Worm (Caenorhabditis elegans) whole organism, L3 larva: ENCODE results near the gene F08D12.2.

Source experiments
- R02D3.7 ChIP-seq: fragments of 150-350 bp; optimal IDR thresholded peaks from 2 replicates; lab custom pipeline; 2014; ENCODE audit warnings: missing biosample characterization, missing genetic modification characterization
- ZK546.5 ChIP-seq: sonication (generic microtip); optimal IDR thresholded peaks from 2 replicates; lab custom pipeline; 2017; ENCODE audit warnings: missing biosample characterization, missing genetic modification characterization
- aly-2 ChIP-seq: fragments of 150-350 bp; optimal IDR thresholded peaks from 2 replicates; lab custom pipeline; 2014; ENCODE audit warnings: missing biosample characterization, missing genetic modification characterization
- ama-1 ChIP-seq: fragments of 150-350 bp; optimal IDR thresholded peaks from 2 replicates; lab custom pipeline; 2018
- ceh-16 ChIP-seq: sonication (generic microtip); optimal IDR thresholded peaks from 2 replicates; lab custom pipeline; 2017; ENCODE audit warnings: missing biosample characterization, missing genetic modification characterization
- ceh-28 ChIP-seq: fragments of 150-350 bp; optimal IDR thresholded peaks from 2 replicates; lab custom pipeline; 2014; ENCODE audit warnings: missing biosample characterization, missing genetic modification reagents, missing genetic modification characterization
- ceh-82 ChIP-seq: fragments of 150-350 bp; optimal IDR thresholded peaks from 2 replicates; lab custom pipeline; 2014; ENCODE audit warnings: missing biosample characterization, missing genetic modification characterization
- ceh-9 ChIP-seq: sonication (generic microtip); optimal IDR thresholded peaks from 2 replicates; lab custom pipeline; 2018; ENCODE audit warnings: missing biosample characterization, missing genetic modification characterization
- daf-12 ChIP-seq: fragments of 150-350 bp; optimal IDR thresholded peaks from 2 replicates; lab custom pipeline; 2014; ENCODE audit warnings: missing biosample characterization, missing genetic modification reagents, missing genetic modification characterization
- egl-27 ChIP-seq: sonication (generic microtip); optimal IDR thresholded peaks from 4 replicates; lab custom pipeline; 2017; ENCODE audit warnings: missing biosample characterization, missing genetic modification reagents, missing genetic modification characterization
- egl-5 ChIP-seq: fragments of 150-350 bp; optimal IDR thresholded peaks from 2 replicates; lab custom pipeline; 2017; ENCODE audit warnings: missing biosample characterization, missing genetic modification reagents, missing genetic modification characterization, inconsistent platforms
- elt-1 ChIP-seq: fragments of 150-350 bp; optimal IDR thresholded peaks from 2 replicates; lab custom pipeline; 2014; ENCODE audit warnings: missing biosample characterization, missing genetic modification characterization
- elt-2 ChIP-seq: sonication (generic microtip); optimal IDR thresholded peaks from 2 replicates; lab custom pipeline; 2016; ENCODE audit warnings: missing genetic modification reagents, mild to moderate bottlenecking, missing genetic modification characterization, missing compliant biosample characterization
- elt-3 ChIP-seq, 3 experiments: fragments of 150-350 bp in 1 of 3; sonication (generic microtip) in 2 of 3; optimal IDR thresholded peaks; 2 replicates in 2 of 3; 4 replicates in 1 of 3; lab custom pipeline; 2014 to 2017; ENCODE audit warnings: missing biosample characterization in 3 of 3, missing genetic modification characterization in 3 of 3
- eor-1 ChIP-seq, 2 experiments: fragments of 150-350 bp; optimal IDR thresholded peaks; 2 replicates each; lab custom pipeline; 2014 to 2018; ENCODE audit warnings: missing biosample characterization in 2 of 2, missing genetic modification characterization in 2 of 2
- fkh-10 ChIP-seq: sonication (generic microtip); optimal IDR thresholded peaks from 2 replicates; lab custom pipeline; 2017; ENCODE audit warnings: missing biosample characterization, missing genetic modification reagents, missing genetic modification characterization
- fkh-2 ChIP-seq: fragments of 150-350 bp; optimal IDR thresholded peaks from 2 replicates; lab custom pipeline; 2014; ENCODE audit warnings: missing biosample characterization, missing genetic modification reagents, missing genetic modification characterization
- fos-1 ChIP-seq: fragments of 150-350 bp; optimal IDR thresholded peaks from 2 replicates; lab custom pipeline; 2014; ENCODE audit warnings: missing biosample characterization, missing genetic modification characterization
- hmg-11 ChIP-seq: sonication (generic microtip); optimal IDR thresholded peaks from 2 replicates; lab custom pipeline; 2016; ENCODE audit warnings: missing genetic modification characterization, missing compliant biosample characterization
- jun-1 ChIP-seq: fragments of 150-350 bp; optimal IDR thresholded peaks from 2 replicates; lab custom pipeline; 2014; ENCODE audit warnings: missing biosample characterization, missing genetic modification reagents, missing genetic modification characterization
- lin-15B ChIP-seq: fragments of 150-350 bp; optimal IDR thresholded peaks from 2 replicates; lab custom pipeline; 2014; ENCODE audit warnings: missing biosample characterization, missing genetic modification characterization
- lin-39 ChIP-seq: fragments of 150-350 bp; optimal IDR thresholded peaks from 2 replicates; lab custom pipeline; 2018; ENCODE audit warnings: missing biosample characterization, missing genetic modification reagents, missing genetic modification characterization
- lsy-12 ChIP-seq: sonication (generic microtip); optimal IDR thresholded peaks from 2 replicates; lab custom pipeline; 2016; ENCODE audit warnings: mild to moderate bottlenecking, missing genetic modification characterization, missing compliant biosample characterization
- mdl-1 ChIP-seq: fragments of 150-350 bp; optimal IDR thresholded peaks from 2 replicates; lab custom pipeline; 2014; ENCODE audit warnings: missing biosample characterization, missing genetic modification characterization
- mml-1 ChIP-seq: fragments of 150-350 bp; sonication (generic microtip); optimal IDR thresholded peaks from 3 replicates; lab custom pipeline; 2014; ENCODE audit warnings: missing biosample characterization, missing genetic modification characterization
- nfya-1 ChIP-seq: sonication (generic microtip); optimal IDR thresholded peaks from 2 replicates; lab custom pipeline; 2017; ENCODE audit warnings: missing genetic modification characterization, mild to moderate bottlenecking, missing compliant biosample characterization, antibody characterized with exemption, moderate library complexity; ENCODE audit not compliant: insufficient read depth
- nhr-11 ChIP-seq: fragments of 150-350 bp; optimal IDR thresholded peaks from 2 replicates; lab custom pipeline; 2014; ENCODE audit warnings: missing biosample characterization, missing genetic modification characterization
- nhr-12 ChIP-seq: fragments of 150-350 bp; optimal IDR thresholded peaks from 2 replicates; lab custom pipeline; 2014; ENCODE audit warnings: missing biosample characterization, missing genetic modification characterization
- nhr-23 ChIP-seq: fragments of 150-350 bp; optimal IDR thresholded peaks from 2 replicates; lab custom pipeline; 2014; ENCODE audit warnings: missing biosample characterization, missing genetic modification reagents, missing genetic modification characterization
- nhr-237 ChIP-seq: fragments of 150-350 bp; optimal IDR thresholded peaks from 2 replicates; lab custom pipeline; 2014; ENCODE audit warnings: missing biosample characterization, missing genetic modification characterization
- nhr-25 ChIP-seq: sonication (generic microtip); optimal IDR thresholded peaks from 2 replicates; lab custom pipeline; 2017; ENCODE audit warnings: missing biosample characterization, missing genetic modification characterization
- nhr-28 ChIP-seq: fragments of 150-350 bp; optimal IDR thresholded peaks from 2 replicates; lab custom pipeline; 2014; ENCODE audit warnings: missing biosample characterization, missing genetic modification characterization
- nhr-43 ChIP-seq: sonication (generic microtip); optimal IDR thresholded peaks from 2 replicates; lab custom pipeline; 2016; ENCODE audit warnings: mild to moderate bottlenecking, missing genetic modification characterization, missing compliant biosample characterization; ENCODE audit not compliant: poor library complexity, severe bottlenecking
- nhr-67 ChIP-seq: fragments of 150-350 bp; optimal IDR thresholded peaks from 2 replicates; lab custom pipeline; 2014; ENCODE audit warnings: missing biosample characterization, missing genetic modification characterization
- nhr-76 ChIP-seq: fragments of 150-350 bp; sonication (generic microtip); optimal IDR thresholded peaks from 5 replicates; lab custom pipeline; 2014; ENCODE audit warnings: missing biosample characterization, missing genetic modification characterization
- nhr-77 ChIP-seq: fragments of 150-350 bp; optimal IDR thresholded peaks from 2 replicates; lab custom pipeline; 2014; ENCODE audit warnings: missing biosample characterization, missing genetic modification characterization
- pha-4 ChIP-seq: fragments of 150-350 bp; optimal IDR thresholded peaks from 2 replicates; lab custom pipeline; 2014; ENCODE audit warnings: missing biosample characterization, missing genetic modification reagents, missing genetic modification characterization
- pqm-1 ChIP-seq: fragments of 150-350 bp; optimal IDR thresholded peaks from 2 replicates; lab custom pipeline; 2017; ENCODE audit warnings: missing biosample characterization, missing genetic modification characterization, inconsistent platforms
- sea-2 ChIP-seq: fragments of 150-350 bp; sonication (generic microtip); optimal IDR thresholded peaks from 4 replicates; lab custom pipeline; 2014; ENCODE audit warnings: missing biosample characterization, missing genetic modification reagents, missing genetic modification characterization
- skn-1 ChIP-seq: fragments of 150-350 bp; optimal IDR thresholded peaks from 2 replicates; lab custom pipeline; 2014; ENCODE audit warnings: missing biosample characterization, missing genetic modification characterization
- snpc-4 ChIP-seq: fragments of 150-350 bp; optimal IDR thresholded peaks from 2 replicates; lab custom pipeline; 2014; ENCODE audit warnings: missing biosample characterization, missing genetic modification characterization
- tbx-2 ChIP-seq: sonication (generic microtip); optimal IDR thresholded peaks from 2 replicates; lab custom pipeline; 2016; ENCODE audit warnings: mild to moderate bottlenecking, missing genetic modification characterization, missing compliant biosample characterization
- unc-39 ChIP-seq: sonication (generic microtip); optimal IDR thresholded peaks from 4 replicates; lab custom pipeline; 2017; ENCODE audit warnings: missing biosample characterization, missing genetic modification characterization
- unc-62 ChIP-seq: fragments of 150-350 bp; sonication (generic microtip); optimal IDR thresholded peaks from 4 replicates; lab custom pipeline; 2014; ENCODE audit warnings: missing biosample characterization, missing genetic modification reagents, missing genetic modification characterization
- zag-1 ChIP-seq: fragments of 150-350 bp; optimal IDR thresholded peaks from 2 replicates; lab custom pipeline; 2014; ENCODE audit warnings: missing biosample characterization, missing genetic modification characterization
- ztf-11 ChIP-seq: fragments of 150-350 bp; optimal IDR thresholded peaks from 2 replicates; lab custom pipeline; 2014; ENCODE audit warnings: missing biosample characterization, missing genetic modification characterization
- ztf-4 ChIP-seq: fragments of 150-350 bp; optimal IDR thresholded peaks from 2 replicates; lab custom pipeline; 2014; ENCODE audit warnings: missing biosample characterization, missing genetic modification characterization

Gene F08D12.2

DNA sequence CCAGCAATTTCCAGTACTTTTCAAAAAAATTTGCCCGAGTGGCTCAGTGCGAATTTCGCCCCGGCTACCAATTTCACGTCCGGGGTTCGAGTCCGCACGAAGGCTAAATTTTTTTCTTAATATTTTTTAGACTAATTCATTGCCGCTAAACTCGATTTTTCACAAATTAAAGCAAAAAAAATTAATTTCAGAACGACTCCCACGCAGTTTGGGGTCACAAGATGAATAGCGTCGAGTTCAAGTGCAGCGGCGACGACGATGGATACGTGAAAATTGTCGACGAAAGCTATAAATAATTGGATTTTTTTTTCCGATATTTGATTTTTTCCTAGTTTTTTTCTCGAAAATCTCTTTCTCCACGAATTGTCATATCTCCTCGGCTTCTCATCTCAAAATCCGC is 30.2 kb upstream of the F08D12.2 start:
- peak; percentile 14 for TF ChIP-seq elt-2 (tag; lab: Kevin White, UChicago)
- TF ChIP-seq nfya-1 (tag; lab: Kevin White, UChicago), result no peak

DNA sequence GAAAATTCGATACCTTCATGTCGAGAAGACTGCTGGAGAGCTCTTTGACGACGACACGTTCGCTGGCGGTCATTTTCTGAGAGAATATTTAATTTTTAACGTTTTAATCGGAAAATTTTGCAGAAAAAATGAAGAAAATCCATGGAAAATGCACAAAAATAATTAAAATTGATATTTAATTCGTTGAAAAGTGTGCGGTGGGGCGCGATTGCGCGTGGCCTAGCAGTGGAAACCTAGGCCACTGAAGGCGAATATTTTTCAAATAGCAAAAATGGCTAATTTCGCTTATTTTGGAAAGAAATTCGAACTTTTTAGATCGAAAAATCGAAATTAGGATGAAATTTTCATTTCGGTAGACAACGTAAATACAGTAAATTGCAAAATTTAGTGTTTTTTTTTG is 28.9 kb upstream of the F08D12.2 start, which contains the start of gene F29A7.6:
Gene F29A7.6 (minus strand): TSS at position 76 of the 400 bp plus-strand sequence.
- TF ChIP-seq ceh-16 (tag; lab: Kevin White, UChicago) (no peak), nhr-67 (tag; lab: Kevin White, UChicago) (no peak), nhr-25 (tag; lab: Kevin White, UChicago) (no peak), elt-2 (tag; lab: Kevin White, UChicago) (peak; percentile 25), fos-1 (tag; lab: Kevin White, UChicago) (no peak), eor-1 (tag; optimal IDR thresholded peaks at IDR 0.05; lab: Kevin White, UChicago) (no peak), R02D3.7 (peak; percentile 12), lsy-12 (no peak), nhr-28 (no peak), fkh-2 (no peak), nfya-1 (tag; lab: Kevin White, UChicago) (no peak), nhr-43 (tag; lab: Kevin White, UChicago) (peak; percentile 47), egl-27 (no peak), ceh-28 (no peak), mml-1 (tag; lab: Kevin White, UChicago) (no peak), jun-1 (tag; lab: Kevin White, UChicago) (no peak), nhr-23 (tag; lab: Kevin White, UChicago) (peak; percentile 30), nhr-237 (tag; lab: Kevin White, UChicago) (no peak), elt-1 (tag; lab: Kevin White, UChicago) (no peak), ZK546.5 (tag; lab: Kevin White, UChicago) (no peak), ama-1 (no peak), daf-12 (tag; lab: Kevin White, UChicago) (no peak), ztf-4 (no peak), unc-62 (no peak), egl-5 (tag; lab: Kevin White, UChicago) (no peak), pqm-1 (tag; lab: Kevin White, UChicago) (peak; percentile 12), snpc-4 (peak; percentile 71), nhr-12 (tag; lab: Kevin White, UChicago) (no peak), mdl-1 (tag; lab: Kevin White, UChicago) (no peak), lin-15B (tag; lab: Kevin White, UChicago) (peak; percentile 79), sea-2 (GFP tag; lab: Kevin White, UChicago) (no peak), skn-1 (tag; lab: Kevin White, UChicago) (no peak), tbx-2 (tag; lab: Kevin White, UChicago) (no peak), fkh-10 (GFP tag; lab: Kevin White, UChicago) (no peak), nhr-77 (tag; lab: Kevin White, UChicago) (no peak), ceh-82 (tag; lab: Kevin White, UChicago) (no peak), elt-3 (tag; optimal IDR thresholded peaks at IDR 0.05; lab: Kevin White, UChicago) (no peak), nhr-11 (no peak), hmg-11 (no peak), aly-2 (no peak), lin-39 (tag; lab: Kevin White, UChicago) (peak; percentile 38), ztf-11 (no peak), pha-4 (no peak), nhr-76 (tag; lab: Kevin White, UChicago) (no peak), unc-39 (tag; lab: Kevin White, UChicago) (no peak), ceh-9 (tag; lab: Kevin White, UChicago) (no peak), zag-1 (tag; lab: Kevin White, UChicago) (no peak)
